Worm (Caenorhabditis elegans): ENCODE results near the gene ets-7.

ets-7 gene

DNA sequence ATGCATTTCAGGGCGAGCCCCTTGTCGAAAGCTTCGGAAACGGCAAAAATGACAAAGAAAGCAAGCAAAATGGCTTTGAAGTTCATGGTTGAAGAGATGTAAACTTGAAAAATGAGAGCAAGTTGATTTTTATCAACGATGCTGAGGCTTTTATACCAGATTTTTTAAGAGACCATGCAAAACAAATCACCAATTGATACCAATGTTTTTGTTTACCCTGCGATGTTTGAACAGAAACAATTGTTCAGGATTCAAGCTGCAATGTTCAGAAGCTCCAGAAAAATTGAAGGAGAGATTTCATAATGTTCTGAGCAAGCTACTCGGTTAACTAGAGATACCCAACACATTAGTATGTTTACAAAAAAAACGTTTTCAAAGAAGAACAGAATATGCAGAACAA lies 36.3 kb downstream of the ets-7 start, which contains the start of gene C54F6.15:
Gene C54F6.15 (minus strand): TSS at position 101 of the 400 bp plus-strand sequence.
- TF ChIP-seq unc-130 (GFP tag; optimal IDR thresholded peaks at IDR 0.05) (no peak), egl-27 (tag; optimal IDR thresholded peaks at IDR 0.05) (no peak), lin-39 (tag; optimal IDR thresholded peaks at IDR 0.05) (no peak), mdl-1 (tag; optimal IDR thresholded peaks at IDR 0.05) (no peak), snpc-1.2 (GFP tag; IDR thresholded peaks at IDR 0.05) (no peak), attf-4 (tag; optimal IDR thresholded peaks at IDR 0.05) (no peak), ceh-32 (tag; optimal IDR thresholded peaks at IDR 0.05; ENCODE audit: poor library complexity) (no peak), F10B5.3 (tag; optimal IDR thresholded peaks at IDR 0.05) (no peak), dve-1 (tag; optimal IDR thresholded peaks at IDR 0.05; ENCODE audit: insufficient read depth) (no peak), mdt-29 (GFP tag; IDR thresholded peaks at IDR 0.05) (no peak), T20F7.1 (GFP tag; optimal IDR thresholded peaks at IDR 0.05) (no peak), nhr-25 (tag; optimal IDR thresholded peaks at IDR 0.05; ENCODE audit: borderline replicate concordance, insufficient read depth) (no peak)

DNA sequence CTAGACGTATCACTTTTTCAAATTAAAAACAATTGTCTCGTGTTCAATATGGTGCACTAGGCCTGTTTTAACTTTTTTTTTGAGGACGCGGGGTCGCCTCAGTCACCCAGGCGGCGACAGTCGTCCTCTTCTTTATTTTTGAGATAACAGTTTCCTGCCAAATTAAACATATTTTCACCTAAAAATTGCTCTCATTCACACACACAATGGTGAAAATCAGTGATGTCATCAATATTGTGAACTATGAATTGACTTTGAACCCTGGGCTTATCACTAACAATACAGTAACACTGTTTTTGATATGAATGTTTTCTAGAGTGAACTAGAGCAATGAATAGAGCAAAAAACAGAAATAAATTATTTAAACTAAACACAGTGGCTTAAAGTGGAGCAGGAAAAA lies 37.3 kb downstream of the ets-7 start:
- no peak for TF ChIP-seq ceh-82 (tag; optimal IDR thresholded peaks at IDR 0.05)
- no peak for TF ChIP-seq madf-9 (GFP tag; conservative IDR thresholded peaks at IDR 0.05)
- peak; percentile 41 for TF ChIP-seq nhr-28 (tag; optimal IDR thresholded peaks at IDR 0.05)
- TF ChIP-seq dmd-6 (GFP tag; IDR thresholded peaks at IDR 0.05), result no peak
- peak; percentile 19 for TF ChIP-seq nhr-48 (tag; optimal IDR thresholded peaks at IDR 0.05)
- TF ChIP-seq daf-19 (GFP tag; conservative IDR thresholded peaks at IDR 0.05), result no peak
- TF ChIP-seq ceh-28 (tag; optimal IDR thresholded peaks at IDR 0.05), result no peak
- TF ChIP-seq aly-2 (tag; optimal IDR thresholded peaks at IDR 0.05), result no peak
- TF ChIP-seq nhr-77 (tag; optimal IDR thresholded peaks at IDR 0.05), result peak; percentile 22
- no peak for TF ChIP-seq daf-16 (GFP tag; optimal IDR thresholded peaks at IDR 0.05)
- peak; percentile 94 for TF ChIP-seq daf-16 (tag; optimal IDR thresholded peaks at IDR 0.05)
- TF ChIP-seq pqm-1 (tag; optimal IDR thresholded peaks at IDR 0.05), result peak; percentile 58
- TF ChIP-seq ztf-7 (tag; optimal IDR thresholded peaks at IDR 0.05), result no peak
- no peak for TF ChIP-seq set-16 (GFP tag; IDR thresholded peaks at IDR 0.05)
- no peak for TF ChIP-seq nhr-76 (tag; optimal IDR thresholded peaks at IDR 0.05)
- TF ChIP-seq T20F7.1 (GFP tag; optimal IDR thresholded peaks at IDR 0.05), result no peak
- no peak for TF ChIP-seq lsy-2 (tag; optimal IDR thresholded peaks at IDR 0.05)
- TF ChIP-seq madf-5 (GFP tag; IDR thresholded peaks at IDR 0.05), result no peak
- TF ChIP-seq F37D6.2 (tag; optimal IDR thresholded peaks at IDR 0.05), result no peak
- no peak for TF ChIP-seq ztf-11 (tag; optimal IDR thresholded peaks at IDR 0.05)

DNA sequence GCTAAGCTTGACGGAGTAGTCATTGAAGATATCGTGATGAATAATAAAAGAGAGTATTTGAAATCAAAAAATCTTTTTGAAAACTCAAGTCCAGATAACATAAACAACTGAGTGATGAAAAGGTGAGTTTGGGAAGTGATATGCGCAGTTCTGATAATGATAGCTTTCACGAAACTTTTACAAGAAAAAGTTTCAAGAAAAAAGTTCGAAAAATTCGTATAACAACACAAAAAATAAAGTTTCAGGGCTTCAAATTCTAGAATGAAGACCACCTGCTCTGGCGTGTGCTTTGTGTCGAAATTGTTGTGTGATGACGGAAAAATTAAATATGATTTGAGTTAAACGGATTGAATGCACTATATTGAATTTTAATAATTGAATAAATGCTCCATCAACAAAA lies 38.5 kb downstream of the ets-7 start, which contains the start of gene srb-19:
Gene srb-19 (minus strand): TSS at position 101 of the 400 bp plus-strand sequence.
- TF ChIP-seq ceh-44 (GFP tag; IDR thresholded peaks at IDR 0.05) (no peak), ces-1 (GFP tag; optimal IDR thresholded peaks at IDR 0.05) (no peak), ceh-20 (GFP tag; IDR thresholded peaks at IDR 0.05) (no peak), nhr-11 (tag; optimal IDR thresholded peaks at IDR 0.05) (no peak), php-3 (GFP tag; IDR thresholded peaks at IDR 0.05) (no peak), ztf-11 (tag; optimal IDR thresholded peaks at IDR 0.05) (no peak), tag-97 (GFP tag; IDR thresholded peaks at IDR 0.05) (no peak)

DNA sequence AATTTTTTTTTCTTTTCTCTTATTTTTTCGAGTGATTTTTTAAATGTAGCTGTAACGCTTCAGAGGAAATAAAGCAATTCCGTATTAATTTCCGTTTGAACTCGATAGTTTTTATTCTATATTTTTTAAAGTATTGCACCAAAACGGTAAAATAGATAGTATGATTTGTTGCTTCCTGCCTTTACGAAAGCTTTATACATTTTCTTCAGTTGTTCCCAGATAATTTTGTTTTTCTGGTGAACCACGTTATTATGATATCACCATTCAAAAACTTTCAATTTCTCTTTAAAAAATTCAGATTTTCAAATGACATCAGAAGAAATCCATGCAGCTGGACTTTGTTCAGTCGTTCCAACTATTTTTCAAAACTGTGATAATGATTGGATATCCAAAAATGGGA lies 43.7 kb downstream of the ets-7 start, which contains the start of gene srb-18:
Gene srb-18 (plus strand): TSS at position 301 of the 400 bp plus-strand sequence.
- TF ChIP-seq nhr-6 (tag; optimal IDR thresholded peaks at IDR 0.05) (no peak), ceh-62 (tag; optimal IDR thresholded peaks at IDR 0.05) (no peak), ctbp-1 (GFP tag; IDR thresholded peaks at IDR 0.05) (no peak), tra-1 (GFP tag; IDR thresholded peaks at IDR 0.05) (no peak), nhr-25 (tag; optimal IDR thresholded peaks at IDR 0.05; ENCODE audit: borderline replicate concordance, insufficient read depth) (no peak), spr-1 (tag; optimal IDR thresholded peaks at IDR 0.05) (no peak), F10B5.3 (tag; optimal IDR thresholded peaks at IDR 0.05) (no peak), nhr-41 (GFP tag; IDR thresholded peaks at IDR 0.05) (no peak), fos-1 (tag; optimal IDR thresholded peaks at IDR 0.05) (no peak)
